Fruit fly (Drosophila melanogaster): ENCODE data around the gene CG1246.
A peak's percentile ranks its signal among the peaks of the same experiment; 100 is the strongest.

Gene CG1246

dm6 chr3L:2647523-2648378 lies at the start of gene CG1246:
Gene CG1246 (plus strand): TSS chr3L:2648048.
- TF ChIP-seq CG9948 (tag; optimal IDR thresholded peaks at IDR 0.05) = no peak
- TF ChIP-seq gl (tag; optimal IDR thresholded peaks at IDR 0.05) = no peak
- TF ChIP-seq EcR (GFP tag; optimal IDR thresholded peaks at IDR 0.05) = no peak
- TF ChIP-seq Pif1B (GFP tag; optimal IDR thresholded peaks at IDR 0.05) = no peak
- TF ChIP-seq CG4496 (GFP tag; IDR thresholded peaks at IDR 0.05) = no peak

- no peak; the same call in 2 of the 3 replicates for TF ChIP-seq fd96Ca (GFP tag; IDR thresholded peaks at IDR 0.05)
- no peak for TF ChIP-seq CG17806 (tag; optimal IDR thresholded peaks at IDR 0.05)
- no peak for TF ChIP-seq CG9948 (tag; optimal IDR thresholded peaks at IDR 0.05)
- no peak for TF ChIP-seq EcR (GFP tag; optimal IDR thresholded peaks at IDR 0.05)
- TF ChIP-seq CG10348 (GFP tag; IDR thresholded peaks at IDR 0.05) = no peak
- no peak for TF ChIP-seq CG8301 (tag; optimal IDR thresholded peaks at IDR 0.05)
- no peak for TF ChIP-seq Pif1A (GFP tag; optimal IDR thresholded peaks at IDR 0.05)
- no peak for TF ChIP-seq CG4496 (GFP tag; IDR thresholded peaks at IDR 0.05)
- TF ChIP-seq Pif1B (GFP tag; optimal IDR thresholded peaks at IDR 0.05) = no peak
- no peak for TF ChIP-seq CG13204 (GFP tag; optimal IDR thresholded peaks at IDR 0.05)
- no peak for TF ChIP-seq CG34367 (tag; optimal IDR thresholded peaks at IDR 0.05)
- no peak for TF ChIP-seq CG15710 (tag; optimal IDR thresholded peaks at IDR 0.05)
- TF ChIP-seq Snoo (tag; optimal IDR thresholded peaks at IDR 0.05) = no peak
- no peak for TF ChIP-seq D1 (tag; optimal IDR thresholded peaks at IDR 0.05)
- no peak for TF ChIP-seq CG32121 (GFP tag; IDR thresholded peaks at IDR 0.05)
- TF ChIP-seq CG8159 (tag; optimal IDR thresholded peaks at IDR 0.05) = no peak
- TF ChIP-seq CG14655 (GFP tag; optimal IDR thresholded peaks at IDR 0.05) = no peak
- no peak for TF ChIP-seq rn (GFP tag; IDR thresholded peaks at IDR 0.05)
- TF ChIP-seq Ets98B (GFP tag; IDR thresholded peaks at IDR 0.05) = no peak
- TF ChIP-seq gl (tag; optimal IDR thresholded peaks at IDR 0.05) = no peak
Observed at dm6 chr3L:2599214-2599730, 48.6 kb upstream of the CG1246 start, which contains the start of the genes CG16985 and CG12182. Gene CG16985 (plus strand): TSS chr3L:2599297. Gene CG12182 (minus strand): TSS chr3L:2599579.

dm6 chr3L:2600144-2600543 lies 47.7 kb upstream of the CG1246 start, which contains the start of gene CG16986:
Gene CG16986 (plus strand): TSS chr3L:2600331.
- TF ChIP-seq Pif1A (GFP tag; optimal IDR thresholded peaks at IDR 0.05) (no peak), fd96Ca (GFP tag; IDR thresholded peaks at IDR 0.05) (no peak), CG15710 (tag; optimal IDR thresholded peaks at IDR 0.05) (no peak)

- TF ChIP-seq Pif1A (GFP tag; optimal IDR thresholded peaks at IDR 0.05) = no peak
- no peak for TF ChIP-seq Pif1B (GFP tag; optimal IDR thresholded peaks at IDR 0.05)
- no peak for TF ChIP-seq fd96Ca (GFP tag; IDR thresholded peaks at IDR 0.05)
- TF ChIP-seq Ets98B (GFP tag; IDR thresholded peaks at IDR 0.05) = no peak
- TF ChIP-seq CG15710 (tag; optimal IDR thresholded peaks at IDR 0.05) = no peak
- TF ChIP-seq rn (GFP tag; IDR thresholded peaks at IDR 0.05) = no peak
- TF ChIP-seq gl (tag; optimal IDR thresholded peaks at IDR 0.05) = no peak
- no peak for TF ChIP-seq CG8159 (tag; optimal IDR thresholded peaks at IDR 0.05)
- no peak for TF ChIP-seq CG34367 (tag; optimal IDR thresholded peaks at IDR 0.05)
- TF ChIP-seq CG4496 (GFP tag; IDR thresholded peaks at IDR 0.05) = no peak
Observed at dm6 chr3L:2608825-2609224, 39.0 kb upstream of the CG1246 start.

- peak; percentile 5 for TF ChIP-seq CG17806 (tag; optimal IDR thresholded peaks at IDR 0.05)
- TF ChIP-seq CG13204 (GFP tag; optimal IDR thresholded peaks at IDR 0.05) = no peak
- peak; percentile 45 for TF ChIP-seq CG8159 (tag; optimal IDR thresholded peaks at IDR 0.05)
- peak; percentile 38 for TF ChIP-seq CG9948 (tag; optimal IDR thresholded peaks at IDR 0.05)
- TF ChIP-seq rn (GFP tag; IDR thresholded peaks at IDR 0.05) = no peak
- TF ChIP-seq CG14655 (GFP tag; optimal IDR thresholded peaks at IDR 0.05) = peak; percentile 52
- peak; percentile 22 for TF ChIP-seq CG15710 (tag; optimal IDR thresholded peaks at IDR 0.05)
- TF ChIP-seq CG8301 (tag; optimal IDR thresholded peaks at IDR 0.05) = peak; percentile 20
- TF ChIP-seq fd96Ca (GFP tag; IDR thresholded peaks at IDR 0.05) = 0 out of 3 replicates have a peak, but pooled peaks have one; percentile 19
- TF ChIP-seq Ets98B (GFP tag; IDR thresholded peaks at IDR 0.05) = no peak
Observed at dm6 chr3L:2614222-2614621, 33.6 kb upstream of the CG1246 start.

- 0 out of 2 replicates have a peak, but pooled peaks have one; percentile 17 for TF ChIP-seq Ets98B (GFP tag; IDR thresholded peaks at IDR 0.05)
- no peak for TF ChIP-seq CG15710 (tag; optimal IDR thresholded peaks at IDR 0.05)
- TF ChIP-seq CG4496 (GFP tag; IDR thresholded peaks at IDR 0.05) = peak; percentile 64
Observed at dm6 chr3L:2629964-2630363, 17.9 kb upstream of the CG1246 start, which contains the start of gene Pxn. Gene Pxn (minus strand): TSS chr3L:2630064.

dm6 chr3L:2631406-2631805 lies 16.4 kb upstream of the CG1246 start, which contains the start of the genes CG42245 and MEP-1:
Gene CG42245 (plus strand): TSS chr3L:2631715.
Gene MEP-1 (plus strand): TSS chr3L:2631715.
- TF ChIP-seq EcR (GFP tag; optimal IDR thresholded peaks at IDR 0.05) (no peak), Pif1A (GFP tag; optimal IDR thresholded peaks at IDR 0.05) (peak; percentile 67), CG32121 (GFP tag; IDR thresholded peaks at IDR 0.05) (no peak), Pif1B (GFP tag; optimal IDR thresholded peaks at IDR 0.05) (peak; percentile 61), CG12605 (GFP tag; IDR thresholded peaks at IDR 0.05) (no peak), Ets98B (GFP tag; IDR thresholded peaks at IDR 0.05) (no peak), gl (tag; optimal IDR thresholded peaks at IDR 0.05) (no peak), CG34367 (tag; optimal IDR thresholded peaks at IDR 0.05) (no peak), CG15710 (tag; optimal IDR thresholded peaks at IDR 0.05) (peak; percentile 14), D1 (tag; optimal IDR thresholded peaks at IDR 0.05) (peak; percentile 20), CG4496 (GFP tag; IDR thresholded peaks at IDR 0.05) (peak; percentile 45; the same call in 2 of the 3 replicates), rn (GFP tag; IDR thresholded peaks at IDR 0.05) (no peak), CG8159 (tag; optimal IDR thresholded peaks at IDR 0.05) (peak; percentile 20), fd96Ca (GFP tag; IDR thresholded peaks at IDR 0.05) (no peak), CG14655 (GFP tag; optimal IDR thresholded peaks at IDR 0.05) (no peak), CG13204 (GFP tag; optimal IDR thresholded peaks at IDR 0.05) (no peak), CG9948 (tag; optimal IDR thresholded peaks at IDR 0.05) (no peak), CG17806 (tag; optimal IDR thresholded peaks at IDR 0.05) (peak; percentile 25), CG8301 (tag; optimal IDR thresholded peaks at IDR 0.05) (no peak), Snoo (tag; optimal IDR thresholded peaks at IDR 0.05) (peak; percentile 25), CG10348 (GFP tag; IDR thresholded peaks at IDR 0.05) (no peak)
